Worm (Caenorhabditis elegans) whole organism, early embryonic: ENCODE data around the gene ani-3.

ENCODE experiments used
- F13C5.2 ChIP-seq: sonication (generic microtip); optimal IDR thresholded peaks from 2 replicates; lab custom pipeline; 2017; ENCODE audit warnings: mild to moderate bottlenecking, missing genetic modification characterization, inconsistent platforms, missing compliant biosample characterization
- aly-1 ChIP-seq: sonication (generic microtip); optimal IDR thresholded peaks from 2 replicates; lab custom pipeline; 2016; ENCODE audit warnings: missing genetic modification characterization, missing compliant biosample characterization
- ama-1 ChIP-seq: fragments of 150-350 bp; optimal IDR thresholded peaks from 2 replicates; lab custom pipeline; 2014
- ceh-13 ChIP-seq: fragments of 200-800 bp; sonication (Bioruptor generic); optimal IDR thresholded peaks from 2 replicates; lab custom pipeline; 2018; ENCODE audit warnings: mild to moderate bottlenecking, missing genetic modification characterization, missing compliant biosample characterization
- ceh-36 ChIP-seq: sonication (generic microtip); optimal IDR thresholded peaks from 2 replicates; lab custom pipeline; 2016; ENCODE audit warnings: missing genetic modification characterization, inconsistent platforms, missing compliant biosample characterization
- flt-1 ChIP-seq: fragments of 200-800 bp; sonication (Bioruptor generic); IDR thresholded peaks from 2 replicates; pipeline ENCODE4 v1.3.6; 2022; ENCODE audit warnings: missing genetic modification characterization, missing compliant biosample characterization
- hmbx-1 ChIP-seq: sonication (generic microtip); optimal IDR thresholded peaks from 2 replicates; lab custom pipeline; 2016; ENCODE audit warnings: mild to moderate bottlenecking, missing genetic modification characterization, missing compliant biosample characterization
- hmg-4 ChIP-seq: fragments of 200-800 bp; sonication (Bioruptor generic); optimal IDR thresholded peaks from 2 replicates; lab custom pipeline; 2018; ENCODE audit warnings: mild to moderate bottlenecking, missing genetic modification characterization, missing compliant biosample characterization
- hnd-1 ChIP-seq: sonication (generic microtip); optimal IDR thresholded peaks from 2 replicates; lab custom pipeline; 2016; ENCODE audit warnings: missing genetic modification characterization, missing compliant biosample characterization
- pes-1 ChIP-seq: fragments of 200-800 bp; sonication (Bioruptor generic); IDR thresholded peaks from 2 replicates; pipeline ENCODE4 v1.3.6; 2022; ENCODE audit warnings: missing genetic modification reagents, missing genetic modification characterization, missing compliant biosample characterization
- scrt-1 ChIP-seq: fragments of 200-800 bp; sonication (Bioruptor generic); IDR thresholded peaks from 2 replicates; pipeline ENCODE4 v1.3.6; 2022; ENCODE audit warnings: missing genetic modification characterization, missing compliant biosample characterization
- sea-1 ChIP-seq: fragments of 200-800 bp; sonication (Bioruptor generic); conservative IDR thresholded peaks from 2 replicates; pipeline ENCODE4 v1.3.6; 2022; ENCODE audit warnings: missing genetic modification characterization, missing compliant biosample characterization
- tra-4 ChIP-seq: sonication (generic microtip); optimal IDR thresholded peaks from 2 replicates; lab custom pipeline; 2017; ENCODE audit warnings: missing genetic modification characterization, missing compliant biosample characterization

- no peak for TF ChIP-seq pes-1 (GFP tag; lab: Robert Waterston, UW)
- no peak for TF ChIP-seq tra-4
- TF ChIP-seq hmbx-1 (tag; lab: Kevin White, UChicago): no peak
- no peak for TF ChIP-seq hnd-1 (tag; lab: Kevin White, UChicago)
- TF ChIP-seq ama-1 (lab: Kevin White, UChicago): no peak
- TF ChIP-seq sea-1 (GFP tag; lab: Robert Waterston, UW): no peak
- TF ChIP-seq ceh-36 (tag; lab: Kevin White, UChicago): no peak
- TF ChIP-seq ceh-13 (GFP tag; lab: Kevin White, UChicago): no peak
- no peak for TF ChIP-seq flt-1 (GFP tag; lab: Robert Waterston, UW)
- TF ChIP-seq aly-1 (tag; lab: Kevin White, UChicago): no peak
- TF ChIP-seq scrt-1 (GFP tag; lab: Robert Waterston, UW): no peak
- TF ChIP-seq hmg-4 (GFP tag; lab: Kevin White, UChicago): no peak
- no peak for TF ChIP-seq F13C5.2 (tag; lab: Kevin White, UChicago)
These were observed 25.7 kb upstream of the ani-3 start for ce11 chrV:19671816-19672215.
